Worm (Caenorhabditis elegans) whole organism, late embryonic: ENCODE measurements around the gene nhr-258.

Experiments
- ceh-19 ChIP-seq: fragments of 200-800 bp; sonication (Bioruptor generic); optimal IDR thresholded peaks from 2 replicates; lab custom pipeline; 2018; ENCODE audit warnings: mild to moderate bottlenecking, missing genetic modification characterization, missing compliant biosample characterization
- ceh-34 ChIP-seq: sonication (generic microtip); optimal IDR thresholded peaks from 2 replicates; lab custom pipeline; 2016; ENCODE audit warnings: mild to moderate bottlenecking, missing genetic modification characterization, missing compliant biosample characterization
- dmd-4 ChIP-seq: sonication (generic microtip); optimal IDR thresholded peaks from 2 replicates; lab custom pipeline; 2016; ENCODE audit warnings: borderline replicate concordance, missing genetic modification characterization, missing compliant biosample characterization
- fkh-10 ChIP-seq: fragments of 150-350 bp; optimal IDR thresholded peaks from 2 replicates; lab custom pipeline; 2014; ENCODE audit warnings: missing biosample characterization, missing genetic modification reagents, missing genetic modification characterization
- hlh-30 ChIP-seq: sonication (generic microtip); optimal IDR thresholded peaks from 2 replicates; lab custom pipeline; 2017; ENCODE audit warnings: antibody characterized with exemption, missing genetic modification characterization, missing compliant biosample characterization; ENCODE audit not compliant: insufficient read depth
- hlh-6 ChIP-seq: sonication (generic microtip); optimal IDR thresholded peaks from 2 replicates; lab custom pipeline; 2016; ENCODE audit warnings: missing genotype, missing genetic modification characterization, missing compliant biosample characterization
- lin-11 ChIP-seq: fragments of 200-800 bp; sonication (Bioruptor generic); optimal IDR thresholded peaks from 2 replicates; lab custom pipeline; 2018; ENCODE audit warnings: mild to moderate bottlenecking, missing genetic modification characterization, missing compliant biosample characterization
- nhr-11 ChIP-seq: fragments of 150-350 bp; optimal IDR thresholded peaks from 2 replicates; lab custom pipeline; 2014; ENCODE audit warnings: missing biosample characterization, missing genetic modification characterization
- syd-9 ChIP-seq: sonication (generic microtip); optimal IDR thresholded peaks from 2 replicates; lab custom pipeline; 2016; ENCODE audit warnings: mild to moderate bottlenecking, missing genetic modification characterization, moderate library complexity, missing compliant biosample characterization

DNA sequence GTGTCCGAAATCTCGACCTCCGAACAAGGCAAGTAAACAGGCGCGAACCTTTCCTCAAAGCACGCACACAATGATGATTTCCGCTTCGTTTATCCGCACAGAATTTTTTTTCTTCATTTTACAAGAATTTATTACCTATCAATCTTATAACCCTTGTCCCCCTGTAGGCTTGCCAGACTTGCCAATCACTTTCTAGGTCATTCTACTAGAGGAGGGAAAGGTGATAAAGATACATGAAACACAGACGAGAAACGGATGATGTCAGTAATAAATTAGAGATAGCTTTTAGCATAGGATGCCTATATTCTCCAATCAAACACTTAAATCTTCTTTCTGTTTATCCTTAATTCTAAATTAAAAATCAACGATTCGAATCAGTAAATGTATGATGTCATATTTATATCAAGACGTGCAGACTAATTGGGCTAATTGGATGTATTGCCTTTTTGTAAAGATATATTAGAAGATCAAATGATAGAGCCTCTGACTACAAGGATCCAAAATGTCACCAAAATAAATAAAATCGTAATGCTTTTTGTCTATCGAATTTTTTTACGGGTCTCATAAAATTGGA lies 17.4 kb upstream of the nhr-258 start:
- TF ChIP-seq nhr-11 = no peak
- TF ChIP-seq syd-9 = no peak
- TF ChIP-seq fkh-10 (GFP tag; lab: Kevin White, UChicago) = no peak
- no peak for TF ChIP-seq dmd-4 (tag; lab: Kevin White, UChicago)
- TF ChIP-seq hlh-30 (tag; lab: Kevin White, UChicago) = no peak
- TF ChIP-seq hlh-6 (tag; lab: Kevin White, UChicago) = no peak
- TF ChIP-seq ceh-34 = no peak
- TF ChIP-seq ceh-19 (GFP tag; lab: Kevin White, UChicago) = no peak
- TF ChIP-seq lin-11 = no peak
